Worm (Caenorhabditis elegans): Measurements from ENCODE around the gene K04E7.1.

Gene K04E7.1

DNA sequence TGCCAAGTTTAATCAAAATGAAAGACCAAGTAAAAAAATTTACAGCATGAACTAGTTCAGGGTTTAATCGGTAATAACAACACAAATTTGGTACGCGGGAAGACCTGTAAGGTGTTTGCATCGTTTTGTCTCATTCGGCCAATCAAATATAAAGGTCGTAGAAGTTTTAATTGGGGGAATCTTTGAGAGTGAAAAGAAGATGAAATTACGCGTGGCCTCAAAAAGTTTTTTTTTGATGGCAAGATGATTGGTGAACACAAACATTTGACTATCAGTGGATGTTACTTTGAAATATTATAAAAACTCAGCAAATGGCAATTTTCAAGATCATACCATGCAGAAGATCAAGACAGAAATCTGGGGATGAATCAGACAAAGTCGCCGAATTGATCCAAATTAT is 6.7 kb upstream of the K04E7.1 start, which contains the start of gene nas-33:
TSS of gene nas-33 (minus strand) at position 101 of the 400 bp plus-strand sequence.
- no peak for TF ChIP-seq ref-1 (GFP tag; conservative IDR thresholded peaks at IDR 0.05)
- no peak for TF ChIP-seq T22C8.4 (GFP tag; IDR thresholded peaks at IDR 0.05)
- TF ChIP-seq tab-1 (GFP tag; IDR thresholded peaks at IDR 0.05): no peak
- no peak for TF ChIP-seq ztf-29 (GFP tag; IDR thresholded peaks at IDR 0.05)
- TF ChIP-seq ztf-23 (GFP tag; IDR thresholded peaks at IDR 0.05): no peak
- no peak for TF ChIP-seq flt-1 (GFP tag; IDR thresholded peaks at IDR 0.05)
- TF ChIP-seq cog-1 (tag; optimal IDR thresholded peaks at IDR 0.05): no peak
- TF ChIP-seq med-1 (GFP tag; optimal IDR thresholded peaks at IDR 0.05; ENCODE audit: insufficient read depth): no peak
- TF ChIP-seq klf-2 (GFP tag; conservative IDR thresholded peaks at IDR 0.05): no peak

DNA sequence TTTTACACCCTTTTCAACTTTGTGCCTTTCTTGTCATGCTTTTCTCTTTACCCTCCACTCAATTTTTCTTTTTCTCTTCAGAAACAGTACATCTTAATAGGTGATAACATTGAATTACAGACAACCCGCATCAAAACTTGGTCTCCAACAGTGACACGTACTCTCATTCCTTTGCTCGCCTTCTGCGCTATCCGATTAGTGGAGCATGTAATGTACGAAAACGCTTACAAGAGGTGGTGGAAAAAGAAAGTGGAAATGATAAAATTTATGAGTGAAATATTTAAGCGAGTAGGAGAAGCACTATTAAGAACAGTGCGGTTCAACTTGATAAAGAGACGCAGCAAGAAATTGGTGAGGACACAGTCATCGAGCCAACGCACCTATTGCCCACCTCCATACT is 5.3 kb upstream of the K04E7.1 start, which contains the start of gene pept-1:
TSS of gene pept-1 (plus strand) at position 306 of the 400 bp plus-strand sequence.
- TF ChIP-seq cog-1 (tag; optimal IDR thresholded peaks at IDR 0.05) (no peak), ref-1 (GFP tag; conservative IDR thresholded peaks at IDR 0.05) (no peak), med-1 (GFP tag; optimal IDR thresholded peaks at IDR 0.05; ENCODE audit: insufficient read depth) (no peak), ztf-29 (GFP tag; IDR thresholded peaks at IDR 0.05) (no peak), klf-2 (GFP tag; conservative IDR thresholded peaks at IDR 0.05) (no peak), flt-1 (GFP tag; IDR thresholded peaks at IDR 0.05) (no peak), tab-1 (GFP tag; IDR thresholded peaks at IDR 0.05) (no peak), ztf-23 (GFP tag; IDR thresholded peaks at IDR 0.05) (no peak), T22C8.4 (GFP tag; IDR thresholded peaks at IDR 0.05) (no peak)

DNA sequence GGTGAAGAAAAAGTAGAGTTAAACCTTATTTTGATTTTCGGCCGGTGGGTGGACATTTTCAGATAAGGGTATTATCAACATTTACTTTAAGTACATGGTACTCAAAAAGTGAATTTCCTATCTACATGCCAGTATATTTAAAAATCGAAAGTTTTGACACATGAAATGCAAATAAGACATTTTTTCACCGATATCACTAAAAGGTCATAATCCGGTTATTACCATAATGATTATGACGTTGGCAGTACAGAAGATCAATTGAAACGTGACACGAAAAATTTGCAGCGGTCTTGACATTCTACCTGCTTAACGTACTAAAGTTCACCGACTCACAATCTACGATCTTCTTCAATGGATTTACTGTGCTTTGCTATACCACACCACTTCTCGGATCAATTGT is 3.8 kb upstream of the K04E7.1 start:
- TF ChIP-seq cog-1 (tag; optimal IDR thresholded peaks at IDR 0.05) (no peak), tab-1 (GFP tag; IDR thresholded peaks at IDR 0.05) (no peak), klf-2 (GFP tag; conservative IDR thresholded peaks at IDR 0.05) (no peak), ref-1 (GFP tag; conservative IDR thresholded peaks at IDR 0.05) (no peak), ztf-29 (GFP tag; IDR thresholded peaks at IDR 0.05) (no peak), flt-1 (GFP tag; IDR thresholded peaks at IDR 0.05) (no peak), med-1 (GFP tag; optimal IDR thresholded peaks at IDR 0.05; ENCODE audit: insufficient read depth) (no peak), T22C8.4 (GFP tag; IDR thresholded peaks at IDR 0.05) (no peak), ztf-23 (GFP tag; IDR thresholded peaks at IDR 0.05) (no peak)

DNA sequence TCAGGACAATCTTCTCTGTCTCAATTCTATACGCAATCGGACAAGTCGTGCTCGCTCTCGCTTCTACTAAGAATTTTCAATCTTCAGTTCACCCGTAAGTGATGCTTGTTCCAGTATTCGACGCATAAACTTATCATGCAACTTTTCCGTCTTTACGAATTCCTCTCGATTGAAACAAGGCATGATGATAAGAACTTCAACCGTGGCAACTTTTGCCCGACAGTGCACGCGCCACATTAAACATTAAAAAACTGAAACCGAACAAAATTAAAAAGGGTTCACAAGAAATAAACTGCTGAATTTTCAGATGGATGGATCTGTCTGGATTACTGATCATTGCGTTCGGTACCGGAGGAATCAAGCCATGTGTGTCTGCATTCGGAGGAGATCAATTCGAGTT is 3.4 kb upstream of the K04E7.1 start:
- TF ChIP-seq ztf-23 (GFP tag; IDR thresholded peaks at IDR 0.05) (no peak), med-1 (GFP tag; optimal IDR thresholded peaks at IDR 0.05; ENCODE audit: insufficient read depth) (no peak), T22C8.4 (GFP tag; IDR thresholded peaks at IDR 0.05) (no peak), flt-1 (GFP tag; IDR thresholded peaks at IDR 0.05) (no peak), ztf-29 (GFP tag; IDR thresholded peaks at IDR 0.05) (no peak), tab-1 (GFP tag; IDR thresholded peaks at IDR 0.05) (no peak), klf-2 (GFP tag; conservative IDR thresholded peaks at IDR 0.05) (no peak), cog-1 (tag; optimal IDR thresholded peaks at IDR 0.05) (no peak), ref-1 (GFP tag; conservative IDR thresholded peaks at IDR 0.05) (no peak)

DNA sequence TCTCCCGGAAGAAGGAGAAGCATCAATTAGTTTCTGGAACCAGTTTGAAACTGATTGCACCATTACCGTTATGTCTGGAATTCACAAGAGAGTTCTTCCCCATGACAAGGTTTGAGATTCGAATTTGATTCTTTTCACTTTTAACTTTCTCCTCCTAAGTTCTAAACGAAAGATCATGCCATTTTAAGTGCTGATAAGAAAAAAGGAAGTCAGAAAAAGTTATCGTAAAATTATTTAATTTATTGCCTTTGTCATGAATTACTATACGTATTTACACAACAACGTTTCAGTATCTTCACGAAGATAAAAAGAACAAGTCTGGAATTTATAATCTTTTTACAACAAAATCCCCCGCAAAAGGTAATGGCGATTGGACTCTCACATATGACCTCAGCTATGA is 1.7 kb upstream of the K04E7.1 start:
- no peak for TF ChIP-seq ztf-23 (GFP tag; IDR thresholded peaks at IDR 0.05)
- TF ChIP-seq tab-1 (GFP tag; IDR thresholded peaks at IDR 0.05): no peak
- no peak for TF ChIP-seq med-1 (GFP tag; optimal IDR thresholded peaks at IDR 0.05; ENCODE audit: insufficient read depth)
- TF ChIP-seq ref-1 (GFP tag; conservative IDR thresholded peaks at IDR 0.05): no peak

DNA sequence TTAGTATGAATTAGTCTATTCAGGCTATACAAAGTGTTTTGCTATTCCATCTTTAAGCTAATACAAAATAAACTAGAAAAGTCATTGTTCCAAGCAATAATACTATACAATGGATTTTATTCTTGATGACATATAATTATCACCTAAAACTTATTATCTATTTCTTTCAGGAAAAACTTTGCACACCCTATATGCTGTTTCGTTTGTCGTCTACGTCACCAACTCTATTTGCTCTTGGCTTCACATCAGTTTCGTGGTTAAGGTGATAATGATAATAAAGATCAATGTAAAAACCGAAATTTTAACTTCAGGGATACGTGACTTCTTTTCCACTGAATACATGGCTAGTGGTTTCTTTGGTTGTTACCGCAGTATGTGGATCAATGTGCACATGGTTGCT is 650 bp downstream of the K04E7.1 start:
- TF ChIP-seq med-1 (GFP tag; optimal IDR thresholded peaks at IDR 0.05; ENCODE audit: insufficient read depth): no peak
- no peak for TF ChIP-seq T22C8.4 (GFP tag; IDR thresholded peaks at IDR 0.05)
- TF ChIP-seq ztf-29 (GFP tag; IDR thresholded peaks at IDR 0.05): no peak
- no peak for TF ChIP-seq flt-1 (GFP tag; IDR thresholded peaks at IDR 0.05)
- no peak for TF ChIP-seq ztf-23 (GFP tag; IDR thresholded peaks at IDR 0.05)
- TF ChIP-seq klf-2 (GFP tag; conservative IDR thresholded peaks at IDR 0.05): no peak
- TF ChIP-seq tab-1 (GFP tag; IDR thresholded peaks at IDR 0.05): no peak
- no peak for TF ChIP-seq ref-1 (GFP tag; conservative IDR thresholded peaks at IDR 0.05)
- no peak for TF ChIP-seq cog-1 (tag; optimal IDR thresholded peaks at IDR 0.05)

DNA sequence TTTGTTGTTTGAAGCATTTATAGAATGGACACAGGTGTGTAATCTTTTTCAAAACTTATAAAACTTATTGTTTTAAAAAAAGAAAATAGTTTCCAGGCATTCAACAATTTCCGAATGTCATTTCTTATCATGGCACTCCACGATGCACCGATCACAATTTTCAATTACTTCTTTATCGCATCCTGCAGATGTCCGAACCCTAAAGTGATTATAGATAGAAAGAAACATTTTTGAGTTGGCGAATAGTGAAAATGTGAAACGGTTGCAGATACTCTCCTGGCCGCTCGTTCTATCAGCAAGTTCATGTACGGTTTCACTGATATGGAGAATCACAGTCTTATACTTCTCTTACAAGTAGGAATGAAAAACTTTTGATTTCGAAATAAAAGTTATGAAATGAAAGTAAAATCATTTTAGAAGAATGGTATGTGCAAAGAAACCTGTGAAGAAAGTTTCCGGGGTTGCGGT is 1.2 kb downstream of the K04E7.1 start, which contains the start of gene C15B12.2:
TSS of gene C15B12.2 (plus strand) at position 418 of the 468 bp plus-strand sequence.
- TF ChIP-seq ztf-29 (GFP tag; IDR thresholded peaks at IDR 0.05) (no peak), klf-2 (GFP tag; conservative IDR thresholded peaks at IDR 0.05) (no peak), cog-1 (tag; optimal IDR thresholded peaks at IDR 0.05) (no peak), T22C8.4 (GFP tag; IDR thresholded peaks at IDR 0.05) (no peak), tab-1 (GFP tag; IDR thresholded peaks at IDR 0.05) (no peak), ztf-23 (GFP tag; IDR thresholded peaks at IDR 0.05) (no peak), med-1 (GFP tag; optimal IDR thresholded peaks at IDR 0.05; ENCODE audit: insufficient read depth) (no peak)

DNA sequence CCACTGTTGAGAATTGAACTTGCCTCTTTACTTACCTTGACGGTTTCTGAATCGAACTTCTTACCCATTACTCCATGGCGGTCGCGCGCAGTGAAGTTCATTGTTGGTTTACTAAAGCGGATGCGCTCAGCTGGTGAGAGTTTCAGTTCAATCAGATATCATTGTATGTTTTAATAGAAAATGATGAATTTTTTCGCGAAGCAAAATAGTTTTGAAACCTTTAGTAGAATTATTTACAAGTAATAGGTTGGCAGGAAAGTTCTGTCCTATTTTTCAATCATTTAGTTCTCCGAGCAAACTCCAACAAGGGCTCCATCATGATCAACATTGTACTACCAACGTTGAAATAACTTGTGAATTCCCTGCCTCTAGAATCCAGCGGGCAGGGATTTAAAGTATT is 5.6 kb downstream of the K04E7.1 start, which contains the start of gene C15B12.3:
TSS of gene C15B12.3 (minus strand) at position 101 of the 400 bp plus-strand sequence.
- no peak for TF ChIP-seq T22C8.4 (GFP tag; IDR thresholded peaks at IDR 0.05)

DNA sequence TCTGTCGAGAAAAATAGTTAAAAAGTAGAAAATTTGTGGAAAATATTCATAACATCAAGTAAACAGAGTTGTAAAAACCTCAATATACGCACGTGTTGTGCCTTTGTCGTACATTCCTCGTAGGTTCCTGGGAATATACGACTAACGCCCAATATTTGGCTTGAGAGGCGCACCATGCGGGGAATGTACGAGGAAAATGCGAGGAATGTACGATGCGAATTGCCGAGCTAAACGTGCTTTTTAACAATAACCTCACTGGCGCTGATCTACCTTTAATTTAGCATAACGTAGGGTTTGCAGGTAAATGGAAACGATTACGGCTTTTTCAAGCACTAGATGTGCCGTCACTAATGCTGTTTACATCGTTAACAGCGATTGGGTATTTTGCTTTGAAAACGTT is 6.7 kb downstream of the K04E7.1 start, which contains the start of gene C15B12.9:
TSS of gene C15B12.9 (plus strand) at position 301 of the 400 bp plus-strand sequence.
- no peak for TF ChIP-seq cog-1 (tag; optimal IDR thresholded peaks at IDR 0.05)
- no peak for TF ChIP-seq ref-1 (GFP tag; conservative IDR thresholded peaks at IDR 0.05)
- no peak for TF ChIP-seq tab-1 (GFP tag; IDR thresholded peaks at IDR 0.05)

DNA sequence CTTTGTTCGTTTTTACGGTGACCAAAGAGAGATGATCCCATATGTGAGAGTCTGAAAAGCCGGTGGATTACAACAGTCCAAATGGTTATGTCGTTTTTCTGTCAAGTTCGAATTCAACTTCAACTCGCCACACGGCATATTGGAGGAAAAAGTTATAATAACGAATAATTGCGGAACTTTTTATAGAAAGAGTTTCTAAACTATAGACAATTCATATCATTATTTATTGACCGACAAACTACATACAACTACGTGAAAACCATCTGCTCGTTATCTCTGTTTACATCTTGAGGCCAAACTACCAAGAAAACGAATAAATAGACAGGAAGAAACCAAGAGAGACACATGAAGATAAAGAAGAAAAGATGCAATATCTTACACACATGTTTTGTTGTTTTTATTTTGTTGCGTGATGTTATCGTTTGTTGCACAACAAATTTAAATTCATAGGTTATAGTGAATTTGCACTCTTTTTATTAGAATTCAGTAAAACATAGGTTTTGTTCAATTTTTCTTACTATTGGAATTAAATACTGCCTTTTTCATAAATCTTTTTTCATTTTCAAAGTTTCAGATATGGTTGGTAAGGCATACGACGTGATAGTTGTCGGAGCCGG is 12.0 kb downstream of the K04E7.1 start, which contains the start of the genes C15B12.4 and C15B12.8:
TSS of gene C15B12.4 (minus strand) at position 51 of the 617 bp plus-strand sequence.
TSS of gene C15B12.8 (plus strand) at position 567 of the 617 bp plus-strand sequence.
- TF ChIP-seq ref-1 (GFP tag; conservative IDR thresholded peaks at IDR 0.05) (no peak), klf-2 (GFP tag; conservative IDR thresholded peaks at IDR 0.05) (no peak), ztf-29 (GFP tag; IDR thresholded peaks at IDR 0.05) (no peak), cog-1 (tag; optimal IDR thresholded peaks at IDR 0.05) (no peak), ztf-23 (GFP tag; IDR thresholded peaks at IDR 0.05) (no peak), tab-1 (GFP tag; IDR thresholded peaks at IDR 0.05) (no peak), med-1 (GFP tag; optimal IDR thresholded peaks at IDR 0.05; ENCODE audit: insufficient read depth) (no peak), flt-1 (GFP tag; IDR thresholded peaks at IDR 0.05) (no peak), T22C8.4 (GFP tag; IDR thresholded peaks at IDR 0.05) (no peak)

All from whole organism, midembryonic.